Fruit fly (Drosophila melanogaster) S2 (cell line): Measurements from ENCODE around the gene CG11674.

ENCODE experiments used
- CG8478 ChIP-seq: fragments of >200 bp; optimal IDR thresholded peaks from 2 replicates; lab custom pipeline; 2018
- CTCF ChIP-seq, 2 experiments: fragments of >200 bp; optimal IDR thresholded peaks; 2 replicates each; lab custom pipeline; 2018

dm6 chrX:14191918-14192317, 33.8 kb downstream of the CG11674 start, which contains the start of gene CG13403:
- TF ChIP-seq CG8478 (lab: Kevin White, UChicago) (no peak), CTCF (optimal IDR thresholded peaks at IDR 0.05; lab: Kevin White, UChicago) (no peak)
